Fruit fly (Drosophila melanogaster) whole organism, embryonic: Measurements from ENCODE around the gene CG5541.

Experiments
- CG10321 ChIP-seq: fragments of 200-800 bp; sonication (Bioruptor generic); IDR thresholded peaks from 2 replicates; pipeline ENCODE4 v1.3.6; 2022; ENCODE audit warnings: missing biosample characterization, missing genetic modification characterization
- CG11696 ChIP-seq: fragments of 200-800 bp; sonication (Bioruptor generic); IDR thresholded peaks from 2 replicates; pipeline ENCODE4 v1.3.6; 2022; ENCODE audit warnings: missing biosample characterization, missing genetic modification characterization
- CG12071 ChIP-seq: fragments of 200-800 bp; sonication (Bioruptor generic); optimal IDR thresholded peaks from 3 replicates; lab custom pipeline; 2018; ENCODE audit warnings: missing biosample characterization, mild to moderate bottlenecking, missing genetic modification characterization
- CG1233 ChIP-seq: fragments of 200-800 bp; sonication (Bioruptor generic); optimal IDR thresholded peaks from 4 replicates; lab custom pipeline; 2018; ENCODE audit warnings: missing biosample characterization, mild to moderate bottlenecking, missing genetic modification characterization
- CG12659 ChIP-seq: fragments of 200-800 bp; sonication (Bioruptor generic); optimal IDR thresholded peaks from 3 replicates; lab custom pipeline; 2017; ENCODE audit warnings: mild to moderate bottlenecking, missing biosample characterization, missing genetic modification reagents, missing genetic modification characterization
- CG12769 ChIP-seq: fragments of 200-800 bp; sonication (Bioruptor generic); optimal IDR thresholded peaks from 2 replicates; lab custom pipeline; 2019; ENCODE audit warnings: missing biosample characterization, mild to moderate bottlenecking, missing genetic modification characterization, moderate library complexity
- CG12942 ChIP-seq: fragments of 200-800 bp; sonication (Bioruptor generic); optimal IDR thresholded peaks from 3 replicates; lab custom pipeline; 2016; ENCODE audit warnings: missing biosample characterization, missing genetic modification characterization
- CG13894 ChIP-seq: fragments of 200-800 bp; sonication (Bioruptor generic); optimal IDR thresholded peaks from 3 replicates; lab custom pipeline; 2018; ENCODE audit warnings: missing biosample characterization, mild to moderate bottlenecking, missing genetic modification characterization, moderate library complexity
- CG14441 ChIP-seq: fragments of 200-800 bp; sonication (Bioruptor generic); IDR thresholded peaks from 2 replicates; pipeline ENCODE4 v1.3.6; 2022; ENCODE audit warnings: missing biosample characterization, missing genetic modification characterization
- CG14667 ChIP-seq: fragments of 200-800 bp; sonication (Bioruptor generic); IDR thresholded peaks from 2 replicates; pipeline ENCODE4 v1.3.6; 2022; ENCODE audit warnings: missing biosample characterization, missing genetic modification characterization
- CG15479 ChIP-seq: fragments of 200-800 bp; sonication (Bioruptor generic); optimal IDR thresholded peaks from 3 replicates; lab custom pipeline; 2019; ENCODE audit warnings: missing biosample characterization, mild to moderate bottlenecking, missing genetic modification characterization, moderate library complexity
- CG18011 ChIP-seq: fragments of 200-800 bp; sonication (Bioruptor generic); optimal IDR thresholded peaks from 2 replicates; lab custom pipeline; 2017; ENCODE audit warnings: missing biosample characterization, missing genetic modification characterization, mild to moderate bottlenecking, moderate library complexity, missing genotype
- CG18619 ChIP-seq: fragments of 200-800 bp; sonication (Bioruptor generic); optimal IDR thresholded peaks from 3 replicates; lab custom pipeline; 2017; ENCODE audit warnings: missing biosample characterization, mild to moderate bottlenecking, missing genetic modification characterization
- CG18764 ChIP-seq: fragments of 200-800 bp; sonication (Bioruptor generic); optimal IDR thresholded peaks from 3 replicates; lab custom pipeline; 2016; ENCODE audit warnings: missing biosample characterization, missing genetic modification characterization
- CG2875 ChIP-seq: fragments of 200-800 bp; sonication (Bioruptor generic); optimal IDR thresholded peaks from 2 replicates; lab custom pipeline; 2017; ENCODE audit warnings: missing biosample characterization, mild to moderate bottlenecking, missing genetic modification characterization, missing genetic modification reagents
- CG30020 ChIP-seq: fragments of 200-800 bp; optimal IDR thresholded peaks from 2 replicates; lab custom pipeline; 2019; ENCODE audit warnings: missing biosample characterization, mild to moderate bottlenecking, missing genetic modification characterization, moderate library complexity
- CG31224 ChIP-seq: fragments of 200-800 bp; sonication (Bioruptor generic); IDR thresholded peaks from 2 replicates; pipeline ENCODE4 v1.3.6; 2022; ENCODE audit warnings: missing biosample characterization, missing genetic modification characterization
- CG4282 ChIP-seq: fragments of 200-800 bp; sonication (Bioruptor generic); optimal IDR thresholded peaks from 2 replicates; lab custom pipeline; 2016; ENCODE audit warnings: missing biosample characterization, missing genetic modification characterization
- CG4707 ChIP-seq: fragments of 200-800 bp; sonication (Bioruptor generic); optimal IDR thresholded peaks from 2 replicates; lab custom pipeline; 2018; ENCODE audit warnings: missing biosample characterization, mild to moderate bottlenecking, missing genetic modification characterization, moderate library complexity
- CG6254 ChIP-seq: fragments of 200-800 bp; sonication (Bioruptor generic); optimal IDR thresholded peaks from 3 replicates; lab custom pipeline; 2017; ENCODE audit warnings: mild to moderate bottlenecking, missing biosample characterization, missing genetic modification reagents, missing genetic modification characterization
- CG6654 ChIP-seq: fragments of 200-800 bp; sonication (Bioruptor generic); optimal IDR thresholded peaks from 2 replicates; lab custom pipeline; 2017; ENCODE audit warnings: missing biosample characterization, mild to moderate bottlenecking, missing genetic modification characterization
- CG7963 ChIP-seq: fragments of 200-800 bp; sonication (Bioruptor generic); IDR thresholded peaks from 3 replicates; pipeline ENCODE4 v1.3.6; 2022; ENCODE audit warnings: missing biosample characterization, missing genetic modification characterization; ENCODE audit not compliant: partially characterized antibody
- CG8359 ChIP-seq: fragments of 200-800 bp; sonication (Bioruptor generic); optimal IDR thresholded peaks from 2 replicates; lab custom pipeline; 2017; ENCODE audit warnings: missing biosample characterization, mild to moderate bottlenecking, missing genetic modification characterization, borderline replicate concordance
- CG9817 ChIP-seq: fragments of 200-800 bp; sonication (Bioruptor generic); optimal IDR thresholded peaks from 2 replicates; lab custom pipeline; 2018; ENCODE audit warnings: missing biosample characterization, mild to moderate bottlenecking, missing genetic modification characterization, moderate library complexity
- CTCF ChIP-seq: fragments of 200-800 bp; sonication (Bioruptor generic); optimal IDR thresholded peaks from 2 replicates; lab custom pipeline; 2017; ENCODE audit warnings: missing biosample characterization, mild to moderate bottlenecking, missing genetic modification characterization, moderate library complexity
- Elba2 ChIP-seq: fragments of 200-800 bp; sonication (Bioruptor generic); optimal IDR thresholded peaks from 3 replicates; lab custom pipeline; 2016; ENCODE audit warnings: missing biosample characterization, missing genetic modification characterization
- Fer1 ChIP-seq: fragments of 200-800 bp; sonication (Bioruptor generic); optimal IDR thresholded peaks from 2 replicates; lab custom pipeline; 2017; ENCODE audit warnings: missing biosample characterization, mild to moderate bottlenecking, missing genetic modification characterization
- Gsc ChIP-seq: fragments of 200-800 bp; sonication (Bioruptor generic); IDR thresholded peaks from 2 replicates; pipeline ENCODE4 v1.3.6; 2022; ENCODE audit warnings: missing biosample characterization, missing genetic modification characterization
- HmgZ ChIP-seq: fragments of 200-800 bp; sonication (Bioruptor generic); optimal IDR thresholded peaks from 2 replicates; lab custom pipeline; 2018; ENCODE audit warnings: missing biosample characterization, mild to moderate bottlenecking, missing genetic modification characterization
- Hr78 ChIP-seq, 2 experiments: fragments of 200-800 bp in 1 of 2; fragments of >200 bp in 1 of 2; sonication (Bioruptor generic) in 1 of 2; optimal IDR thresholded peaks; 2 replicates each; lab custom pipeline; 2017 to 2019; ENCODE audit warnings: missing biosample characterization in 2 of 2, missing genetic modification characterization in 2 of 2, mild to moderate bottlenecking in 1 of 2, moderate library complexity in 1 of 2
- Kr ChIP-seq: fragments of 200-800 bp; sonication (Bioruptor generic); optimal IDR thresholded peaks from 2 replicates; lab custom pipeline; 2017; ENCODE audit warnings: missing biosample characterization, mild to moderate bottlenecking, missing genetic modification characterization
- MTF-1 ChIP-seq: fragments of 200-800 bp; sonication (Bioruptor generic); optimal IDR thresholded peaks from 2 replicates; lab custom pipeline; 2018; ENCODE audit warnings: missing biosample characterization, mild to moderate bottlenecking, missing genetic modification characterization, borderline replicate concordance
- Nf-YA ChIP-seq: fragments of 200-800 bp; sonication (Bioruptor generic); IDR thresholded peaks from 2 replicates; pipeline ENCODE4 v1.3.6; 2022; ENCODE audit warnings: missing biosample characterization, missing genetic modification characterization
- Tbp ChIP-seq: fragments of >200 bp; optimal IDR thresholded peaks from 2 replicates; lab custom pipeline; 2018; ENCODE audit warnings: missing biosample characterization, missing genetic modification characterization
- ab ChIP-seq: fragments of 200-800 bp; sonication (Bioruptor generic); optimal IDR thresholded peaks from 2 replicates; lab custom pipeline; 2016; ENCODE audit warnings: missing biosample characterization, missing genetic modification characterization
- ara ChIP-seq: fragments of 200-800 bp; sonication (Bioruptor generic); IDR thresholded peaks from 2 replicates; pipeline ENCODE4 v1.3.6; 2022; ENCODE audit warnings: missing biosample characterization, missing genetic modification characterization
- caup ChIP-seq: fragments of 200-800 bp; sonication (Bioruptor generic); optimal IDR thresholded peaks from 3 replicates; lab custom pipeline; 2017; ENCODE audit warnings: missing biosample characterization, mild to moderate bottlenecking, missing genetic modification characterization, moderate library complexity; ENCODE audit not compliant: severe bottlenecking
- croc ChIP-seq: fragments of 200-800 bp; sonication (Bioruptor generic); conservative IDR thresholded peaks from 3 replicates; pipeline ENCODE4 v1.3.6; 2022; ENCODE audit warnings: missing biosample characterization, missing genetic modification characterization
- cwo ChIP-seq: fragments of 200-800 bp; sonication (Bioruptor generic); optimal IDR thresholded peaks from 3 replicates; lab custom pipeline; 2017; ENCODE audit warnings: missing biosample characterization, missing genetic modification characterization, mild to moderate bottlenecking, moderate library complexity, missing genetic modification reagents
- da ChIP-seq: fragments of 200-800 bp; sonication (Bioruptor generic); optimal IDR thresholded peaks from 2 replicates; lab custom pipeline; 2016; ENCODE audit warnings: missing biosample characterization, missing genetic modification characterization
- disco-r ChIP-seq: fragments of 200-800 bp; sonication (Bioruptor generic); optimal IDR thresholded peaks from 2 replicates; lab custom pipeline; 2016; ENCODE audit warnings: missing biosample characterization, missing genetic modification characterization
- gcm2 ChIP-seq: fragments of 200-800 bp; sonication (Bioruptor generic); optimal IDR thresholded peaks from 2 replicates; lab custom pipeline; 2016; ENCODE audit warnings: missing biosample characterization, missing genetic modification characterization
- hb ChIP-seq: fragments of 200-800 bp; sonication (Bioruptor generic); IDR thresholded peaks from 3 replicates; pipeline ENCODE4 v1.3.6; 2022; ENCODE audit warnings: missing biosample characterization, missing genetic modification characterization; ENCODE audit not compliant: partially characterized antibody
- inv ChIP-seq: fragments of 200-800 bp; sonication (Bioruptor generic); IDR thresholded peaks from 2 replicates; pipeline ENCODE4 v1.3.6; 2022; ENCODE audit warnings: missing biosample characterization, missing genetic modification characterization; ENCODE audit not compliant: partially characterized antibody
- lab ChIP-seq: fragments of 200-800 bp; sonication (Bioruptor generic); optimal IDR thresholded peaks from 3 replicates; lab custom pipeline; 2017; ENCODE audit warnings: missing biosample characterization, missing genetic modification characterization, mild to moderate bottlenecking, moderate library complexity, missing genetic modification reagents
- odd ChIP-seq: fragments of 200-800 bp; sonication (Bioruptor generic); optimal IDR thresholded peaks from 2 replicates; lab custom pipeline; 2017; ENCODE audit warnings: missing biosample characterization, mild to moderate bottlenecking, missing genetic modification characterization
- peb ChIP-seq: fragments of 200-800 bp; sonication (Bioruptor generic); IDR thresholded peaks from 2 replicates; pipeline ENCODE4 v1.3.6; 2022; ENCODE audit warnings: missing biosample characterization, missing genetic modification characterization
- psq ChIP-seq: fragments of 200-800 bp; sonication (Bioruptor generic); optimal IDR thresholded peaks from 2 replicates; lab custom pipeline; 2017; ENCODE audit warnings: missing biosample characterization, missing genetic modification characterization
- sens ChIP-seq: fragments of 200-800 bp; sonication (Bioruptor generic); peaks from one replicate; lab custom pipeline; 2016; ENCODE audit warnings: missing biosample characterization, missing genetic modification characterization
- yki ChIP-seq: fragments of >200 bp; optimal IDR thresholded peaks from 3 replicates; lab custom pipeline; 2018

The CG5541 gene

dm6 chrX:15063404-15064062, 19.6 kb downstream of the CG5541 start, which contains the start of the genes hiw and ND-B18 (continued):
- no peak for TF ChIP-seq CG18619 (GFP tag; lab: Kevin White, UChicago)
- TF ChIP-seq CG14667 (GFP tag; lab: Robert Waterston, UW): no peak
- no peak for TF ChIP-seq CG11696 (GFP tag; lab: Robert Waterston, UW)
- no peak for TF ChIP-seq CG30020 (tag; lab: Kevin White, UChicago)
- no peak for TF ChIP-seq CG8359 (GFP tag; lab: Kevin White, UChicago)
- no peak for TF ChIP-seq cwo (GFP tag; lab: Kevin White, UChicago)
- no peak for TF ChIP-seq lab (GFP tag; lab: Kevin White, UChicago)
- no peak for TF ChIP-seq ab
- peak; percentile 24; the same call in 1 of the 2 replicates for TF ChIP-seq inv (GFP tag; lab: Robert Waterston, UW)
- TF ChIP-seq Nf-YA (GFP tag; lab: Robert Waterston, UW): no peak
- no peak for TF ChIP-seq disco-r (GFP tag; lab: Kevin White, UChicago)
- TF ChIP-seq sens (GFP tag; lab: Kevin White, UChicago): peak; percentile 70
- no peak for TF ChIP-seq peb (GFP tag; lab: Robert Waterston, UW)
- no peak for TF ChIP-seq CG2875 (GFP tag; lab: Kevin White, UChicago)
- TF ChIP-seq croc (GFP tag; lab: Robert Waterston, UW): no peak
- TF ChIP-seq Hr78 (GFP tag; optimal IDR thresholded peaks at IDR 0.05; lab: Kevin White, UChicago): no peak
- no peak for TF ChIP-seq psq
- TF ChIP-seq CG9817 (tag; lab: Kevin White, UChicago): peak; percentile 8
- TF ChIP-seq CG13894: no peak
- no peak for TF ChIP-seq yki (lab: Kevin White, UChicago)
- no peak for TF ChIP-seq CG10321
- TF ChIP-seq CTCF (GFP tag; lab: Kevin White, UChicago): peak; percentile 49
- peak; percentile 43 for TF ChIP-seq caup (GFP tag; lab: Kevin White, UChicago)
- no peak for TF ChIP-seq CG31224 (GFP tag; lab: Robert Waterston, UW)
- peak; percentile 52 for TF ChIP-seq da (GFP tag; lab: Kevin White, UChicago)
- no peak for TF ChIP-seq Gsc
- TF ChIP-seq ara (GFP tag; lab: Robert Waterston, UW): no peak
- no peak for TF ChIP-seq Tbp (GFP tag; lab: Kevin White, UChicago)
- no peak for TF ChIP-seq CG18764 (GFP tag; lab: Kevin White, UChicago)
- TF ChIP-seq CG7963 (GFP tag; lab: Robert Waterston, UW): no peak
- no peak for TF ChIP-seq Kr (GFP tag; lab: Kevin White, UChicago)
- no peak for TF ChIP-seq Elba2
- TF ChIP-seq CG12659 (GFP tag; lab: Kevin White, UChicago): peak; percentile 71
- TF ChIP-seq CG12942 (GFP tag; lab: Kevin White, UChicago): no peak
- TF ChIP-seq CG6654 (GFP tag; lab: Kevin White, UChicago): no peak
- TF ChIP-seq CG1233: no peak
- TF ChIP-seq MTF-1: no peak
- TF ChIP-seq CG14441: no peak
- no peak for TF ChIP-seq CG12769 (tag; lab: Kevin White, UChicago)
- TF ChIP-seq gcm2 (GFP tag; lab: Kevin White, UChicago): no peak
- TF ChIP-seq CG12071 (GFP tag; lab: Kevin White, UChicago): no peak
- peak; percentile 67 for TF ChIP-seq HmgZ
- TF ChIP-seq CG4707 (GFP tag; lab: Kevin White, UChicago): no peak
- no peak for TF ChIP-seq CG4282 (GFP tag; lab: Kevin White, UChicago)
- TF ChIP-seq CG18011: no peak
- no peak for TF ChIP-seq CG6254 (GFP tag; lab: Kevin White, UChicago)
- TF ChIP-seq hb (GFP tag; lab: Robert Waterston, UW): no peak
- TF ChIP-seq odd (GFP tag; lab: Kevin White, UChicago): no peak
- peak; percentile 47 for TF ChIP-seq Fer1 (GFP tag; lab: Kevin White, UChicago)
- TF ChIP-seq CG15479: peak; percentile 63
